Worm (Caenorhabditis elegans) whole organism, L3 larva: ENCODE measurements around the gene icln-1.

Experiments used
- ZK546.5 ChIP-seq: sonication (generic microtip); optimal IDR thresholded peaks from 2 replicates; lab custom pipeline; 2017; ENCODE audit warnings: missing biosample characterization, missing genetic modification characterization
- ama-1 ChIP-seq: fragments of 150-350 bp; optimal IDR thresholded peaks from 2 replicates; lab custom pipeline; 2018

- TF ChIP-seq ZK546.5 (tag; lab: Kevin White, UChicago) (no peak), ama-1 (no peak)
These were observed 8.9 kb upstream of the icln-1 start, which contains the start of the genes C01F6.14 and fem-3 for ce11 chrIV:9104071-9105016.
